Worm (Caenorhabditis elegans) whole organism, early embryonic: ENCODE measurements around the gene abi-1.
A peak's percentile ranks its signal among the peaks of the same experiment; 100 is the strongest.

Source experiments
- B0310.2 ChIP-seq: sonication (generic microtip); optimal IDR thresholded peaks from 2 replicates; lab custom pipeline; 2016; ENCODE audit warnings: mild to moderate bottlenecking, missing genetic modification characterization, missing compliant biosample characterization
- F13C5.2 ChIP-seq: sonication (generic microtip); optimal IDR thresholded peaks from 2 replicates; lab custom pipeline; 2017; ENCODE audit warnings: mild to moderate bottlenecking, missing genetic modification characterization, inconsistent platforms, missing compliant biosample characterization
- aly-1 ChIP-seq: sonication (generic microtip); optimal IDR thresholded peaks from 2 replicates; lab custom pipeline; 2016; ENCODE audit warnings: missing genetic modification characterization, missing compliant biosample characterization
- ama-1 ChIP-seq: fragments of 150-350 bp; optimal IDR thresholded peaks from 2 replicates; lab custom pipeline; 2014
- ceh-13 ChIP-seq: fragments of 200-800 bp; sonication (Bioruptor generic); optimal IDR thresholded peaks from 2 replicates; lab custom pipeline; 2018; ENCODE audit warnings: mild to moderate bottlenecking, missing genetic modification characterization, missing compliant biosample characterization
- ceh-36 ChIP-seq: sonication (generic microtip); optimal IDR thresholded peaks from 2 replicates; lab custom pipeline; 2016; ENCODE audit warnings: missing genetic modification characterization, inconsistent platforms, missing compliant biosample characterization
- ets-7 ChIP-seq: sonication (generic microtip); optimal IDR thresholded peaks from 2 replicates; lab custom pipeline; 2016; ENCODE audit warnings: missing genotype, missing genetic modification characterization, missing compliant biosample characterization
- flt-1 ChIP-seq: fragments of 200-800 bp; sonication (Bioruptor generic); IDR thresholded peaks from 2 replicates; pipeline ENCODE4 v1.3.6; 2022; ENCODE audit warnings: missing genetic modification characterization, missing compliant biosample characterization
- hmbx-1 ChIP-seq: sonication (generic microtip); optimal IDR thresholded peaks from 2 replicates; lab custom pipeline; 2016; ENCODE audit warnings: mild to moderate bottlenecking, missing genetic modification characterization, missing compliant biosample characterization
- hmg-4 ChIP-seq: fragments of 200-800 bp; sonication (Bioruptor generic); optimal IDR thresholded peaks from 2 replicates; lab custom pipeline; 2018; ENCODE audit warnings: mild to moderate bottlenecking, missing genetic modification characterization, missing compliant biosample characterization
- hnd-1 ChIP-seq: sonication (generic microtip); optimal IDR thresholded peaks from 2 replicates; lab custom pipeline; 2016; ENCODE audit warnings: missing genetic modification characterization, missing compliant biosample characterization
- pes-1 ChIP-seq: fragments of 200-800 bp; sonication (Bioruptor generic); IDR thresholded peaks from 2 replicates; pipeline ENCODE4 v1.3.6; 2022; ENCODE audit warnings: missing genetic modification reagents, missing genetic modification characterization, missing compliant biosample characterization
- scrt-1 ChIP-seq: fragments of 200-800 bp; sonication (Bioruptor generic); IDR thresholded peaks from 2 replicates; pipeline ENCODE4 v1.3.6; 2022; ENCODE audit warnings: missing genetic modification characterization, missing compliant biosample characterization
- sea-1 ChIP-seq: fragments of 200-800 bp; sonication (Bioruptor generic); conservative IDR thresholded peaks from 2 replicates; pipeline ENCODE4 v1.3.6; 2022; ENCODE audit warnings: missing genetic modification characterization, missing compliant biosample characterization
- tbx-11 ChIP-seq: fragments of 200-800 bp; sonication (Bioruptor generic); IDR thresholded peaks from 2 replicates; pipeline ENCODE4 v1.3.6; 2022; ENCODE audit warnings: missing genetic modification characterization, missing compliant biosample characterization
- tbx-37 ChIP-seq: fragments of 200-800 bp; sonication (Bioruptor generic); conservative IDR thresholded peaks from 2 replicates; pipeline ENCODE4 v1.3.6; 2022; ENCODE audit warnings: missing genetic modification reagents, missing genetic modification characterization, missing compliant biosample characterization
- tra-4 ChIP-seq: sonication (generic microtip); optimal IDR thresholded peaks from 2 replicates; lab custom pipeline; 2017; ENCODE audit warnings: missing genetic modification characterization, missing compliant biosample characterization

Gene abi-1

ce11 chrIII:5693736-5694135, 1.2 kb upstream of the abi-1 start, which contains the start of gene B0336.13:
Gene B0336.13, plus strand, starts transcription at chrIII:5694036.
- TF ChIP-seq ets-7 (tag; lab: Kevin White, UChicago) (no peak), F13C5.2 (no peak), ceh-36 (tag; lab: Kevin White, UChicago) (peak; percentile 22)

- TF ChIP-seq tbx-11 (no peak), scrt-1 (GFP tag; lab: Robert Waterston, UW) (no peak), ama-1 (no peak), hnd-1 (tag; lab: Kevin White, UChicago) (no peak), F13C5.2 (no peak), B0310.2 (tag; lab: Kevin White, UChicago) (no peak)
Observed at ce11 chrIII:5691826-5692225, 714 bp downstream of the abi-1 start.

- TF ChIP-seq hmg-4 (GFP tag; lab: Kevin White, UChicago) (peak; percentile 1), pes-1 (GFP tag; lab: Robert Waterston, UW) (no peak), flt-1 (GFP tag; lab: Robert Waterston, UW) (no peak)
Observed at ce11 chrIII:5688246-5688645, 4.3 kb downstream of the abi-1 start.

ce11 chrIII:5683998-5684397, 8.5 kb downstream of the abi-1 start, which contains the start of gene rcan-1:
Gene rcan-1, minus strand, starts transcription at chrIII:5684098.
- TF ChIP-seq aly-1 (tag; lab: Kevin White, UChicago) (no peak), hmbx-1 (no peak), F13C5.2 (no peak), hmg-4 (GFP tag; lab: Kevin White, UChicago) (no peak), sea-1 (GFP tag; lab: Robert Waterston, UW) (no peak), flt-1 (GFP tag; lab: Robert Waterston, UW) (no peak), ets-7 (tag; lab: Kevin White, UChicago) (no peak), B0310.2 (tag; lab: Kevin White, UChicago) (no peak), tbx-37 (GFP tag; lab: Robert Waterston, UW) (no peak), ama-1 (no peak), ceh-13 (no peak), hnd-1 (tag; lab: Kevin White, UChicago) (no peak), ceh-36 (tag; lab: Kevin White, UChicago) (no peak), tra-4 (tag; lab: Kevin White, UChicago) (no peak), scrt-1 (GFP tag; lab: Robert Waterston, UW) (no peak), tbx-11 (no peak), pes-1 (GFP tag; lab: Robert Waterston, UW) (no peak)

ce11 chrIII:5680141-5680540, 12.4 kb downstream of the abi-1 start, which contains the start of gene pst-2:
Gene pst-2, plus strand, starts transcription at chrIII:5680433.
- no peak for TF ChIP-seq pes-1 (GFP tag; lab: Robert Waterston, UW)
- TF ChIP-seq flt-1 (GFP tag; lab: Robert Waterston, UW): no peak
- no peak for TF ChIP-seq hmbx-1
- no peak for TF ChIP-seq tbx-11
- no peak for TF ChIP-seq sea-1 (GFP tag; lab: Robert Waterston, UW)
- no peak for TF ChIP-seq hmg-4 (GFP tag; lab: Kevin White, UChicago)
- no peak for TF ChIP-seq hnd-1 (tag; lab: Kevin White, UChicago)
- no peak for TF ChIP-seq tbx-37 (GFP tag; lab: Robert Waterston, UW)
- no peak for TF ChIP-seq ets-7 (tag; lab: Kevin White, UChicago)
- no peak for TF ChIP-seq ama-1
- no peak for TF ChIP-seq F13C5.2
- no peak for TF ChIP-seq ceh-13
- TF ChIP-seq ceh-36 (tag; lab: Kevin White, UChicago): no peak
- no peak for TF ChIP-seq tra-4 (tag; lab: Kevin White, UChicago)
- TF ChIP-seq B0310.2 (tag; lab: Kevin White, UChicago): no peak
- no peak for TF ChIP-seq scrt-1 (GFP tag; lab: Robert Waterston, UW)
- TF ChIP-seq aly-1 (tag; lab: Kevin White, UChicago): no peak

- TF ChIP-seq flt-1 (GFP tag; lab: Robert Waterston, UW) (peak; percentile 69), B0310.2 (tag; lab: Kevin White, UChicago) (peak; percentile 15), ceh-36 (tag; lab: Kevin White, UChicago) (no peak), sea-1 (GFP tag; lab: Robert Waterston, UW) (no peak; the same call in 1 of the 2 replicates), hmbx-1 (no peak), tra-4 (tag; lab: Kevin White, UChicago) (no peak), pes-1 (GFP tag; lab: Robert Waterston, UW) (peak; percentile 72), tbx-11 (0 out of 2 replicates have a peak, but pooled peaks have one; percentile 17), hnd-1 (tag; lab: Kevin White, UChicago) (peak; percentile 8), hmg-4 (GFP tag; lab: Kevin White, UChicago) (peak; percentile 70), aly-1 (tag; lab: Kevin White, UChicago) (no peak), ama-1 (no peak), tbx-37 (GFP tag; lab: Robert Waterston, UW) (peak; percentile 49; the same call in 1 of the 2 replicates), scrt-1 (GFP tag; lab: Robert Waterston, UW) (no peak), ceh-13 (no peak), F13C5.2 (peak; percentile 95), ets-7 (tag; lab: Kevin White, UChicago) (no peak)
Observed at ce11 chrIII:5678935-5679334, 13.6 kb downstream of the abi-1 start, which contains the start of the genes ska-3 and rps-12. Gene ska-3, minus strand, starts transcription at chrIII:5679005. Gene rps-12, plus strand, starts transcription at chrIII:5679298.

ce11 chrIII:5677790-5678189, 14.8 kb downstream of the abi-1 start, which contains the start of gene F54E7.9:
Gene F54E7.9, minus strand, starts transcription at chrIII:5677890.
- TF ChIP-seq ceh-13: no peak
- TF ChIP-seq ets-7 (tag; lab: Kevin White, UChicago): no peak
- TF ChIP-seq B0310.2 (tag; lab: Kevin White, UChicago): no peak
- TF ChIP-seq flt-1 (GFP tag; lab: Robert Waterston, UW): no peak
